Worm (Caenorhabditis elegans) whole organism, midembryonic: ENCODE measurements around the gene F55G7.4.

ENCODE experiments used
- T22C8.4 ChIP-seq: fragments of 200-800 bp; sonication (Bioruptor generic); IDR thresholded peaks from 2 replicates; pipeline ENCODE4 v1.3.6; 2022; ENCODE audit warnings: missing genetic modification characterization, missing compliant biosample characterization
- cog-1 ChIP-seq: sonication (generic microtip); optimal IDR thresholded peaks from 2 replicates; lab custom pipeline; 2016; ENCODE audit warnings: missing genetic modification characterization, missing compliant biosample characterization
- flt-1 ChIP-seq: fragments of 200-800 bp; sonication (Bioruptor generic); IDR thresholded peaks from 2 replicates; pipeline ENCODE4 v1.3.6; 2022; ENCODE audit warnings: missing genetic modification characterization, missing compliant biosample characterization
- klf-2 ChIP-seq: fragments of 200-800 bp; sonication (Bioruptor generic); conservative IDR thresholded peaks from 2 replicates; pipeline ENCODE4 v1.3.6; 2022; ENCODE audit warnings: missing genetic modification reagents, missing genetic modification characterization, missing compliant biosample characterization
- med-1 ChIP-seq: sonication (generic microtip); optimal IDR thresholded peaks from 2 replicates; lab custom pipeline; 2017; ENCODE audit warnings: missing genetic modification characterization, mild to moderate bottlenecking, missing compliant biosample characterization, antibody characterized with exemption, missing genetic modification reagents; ENCODE audit not compliant: insufficient read depth
- ref-1 ChIP-seq: fragments of 200-800 bp; sonication (Bioruptor generic); conservative IDR thresholded peaks from 2 replicates; pipeline ENCODE4 v1.3.6; 2022; ENCODE audit warnings: missing genetic modification reagents, missing genetic modification characterization, missing compliant biosample characterization
- tab-1 ChIP-seq: fragments of 200-800 bp; sonication (Bioruptor generic); IDR thresholded peaks from 2 replicates; pipeline ENCODE4 v1.3.6; 2022; ENCODE audit warnings: missing genetic modification characterization, missing compliant biosample characterization
- ztf-23 ChIP-seq: fragments of 200-800 bp; sonication (Bioruptor generic); IDR thresholded peaks from 2 replicates; pipeline ENCODE4 v1.3.6; 2022; ENCODE audit warnings: missing genetic modification reagents, missing genetic modification characterization, missing compliant biosample characterization
- ztf-29 ChIP-seq: fragments of 200-800 bp; sonication (Bioruptor generic); IDR thresholded peaks from 2 replicates; pipeline ENCODE4 v1.3.6; 2022; ENCODE audit warnings: missing genetic modification reagents, missing genetic modification characterization, missing compliant biosample characterization

F55G7.4 gene

ce11 chrX:11906626-11907025, 21.1 kb upstream of the F55G7.4 start:
- TF ChIP-seq klf-2 (GFP tag; lab: Robert Waterston, UW) (no peak), med-1 (no peak), cog-1 (no peak), T22C8.4 (no peak), ref-1 (GFP tag; lab: Robert Waterston, UW) (no peak), flt-1 (no peak)

DNA sequence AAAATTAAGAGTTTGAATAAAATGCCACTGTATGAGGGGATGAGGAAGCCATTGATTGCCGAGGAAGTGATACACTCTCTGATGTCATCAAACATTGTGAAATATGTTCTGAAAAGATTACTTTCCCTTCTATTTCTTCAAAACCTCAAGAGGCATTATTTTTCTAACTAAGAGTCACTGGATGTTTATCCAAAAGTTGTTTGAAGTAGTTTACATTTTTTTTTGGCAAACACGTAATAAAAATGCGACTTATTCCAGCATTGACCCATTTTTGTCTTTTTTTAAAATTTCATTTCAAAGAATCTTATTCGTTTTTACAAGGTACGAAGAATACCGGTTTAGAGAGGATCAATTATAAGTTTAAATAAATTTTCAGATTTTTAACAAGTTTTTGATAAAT, 20.4 kb upstream of the F55G7.4 start, which contains the start of gene Y62H9A.11:
Gene Y62H9A.11, minus strand, starts transcription at position 101 of the 400 bp plus-strand sequence.
- TF ChIP-seq med-1 (no peak), ztf-23 (no peak), ztf-29 (GFP tag; lab: Robert Waterston, UW) (no peak), T22C8.4 (no peak), tab-1 (GFP tag; lab: Robert Waterston, UW) (no peak), klf-2 (GFP tag; lab: Robert Waterston, UW) (no peak), flt-1 (no peak), cog-1 (no peak), ref-1 (GFP tag; lab: Robert Waterston, UW) (no peak)

ce11 chrX:11908226-11908625, 19.5 kb upstream of the F55G7.4 start:
- TF ChIP-seq klf-2 (GFP tag; lab: Robert Waterston, UW), result no peak
- TF ChIP-seq tab-1 (GFP tag; lab: Robert Waterston, UW), result no peak
- TF ChIP-seq cog-1, result no peak
- TF ChIP-seq flt-1, result no peak
- no peak for TF ChIP-seq ztf-23
- TF ChIP-seq med-1, result no peak
- no peak for TF ChIP-seq ref-1 (GFP tag; lab: Robert Waterston, UW)
- no peak for TF ChIP-seq ztf-29 (GFP tag; lab: Robert Waterston, UW)
- TF ChIP-seq T22C8.4, result no peak

DNA sequence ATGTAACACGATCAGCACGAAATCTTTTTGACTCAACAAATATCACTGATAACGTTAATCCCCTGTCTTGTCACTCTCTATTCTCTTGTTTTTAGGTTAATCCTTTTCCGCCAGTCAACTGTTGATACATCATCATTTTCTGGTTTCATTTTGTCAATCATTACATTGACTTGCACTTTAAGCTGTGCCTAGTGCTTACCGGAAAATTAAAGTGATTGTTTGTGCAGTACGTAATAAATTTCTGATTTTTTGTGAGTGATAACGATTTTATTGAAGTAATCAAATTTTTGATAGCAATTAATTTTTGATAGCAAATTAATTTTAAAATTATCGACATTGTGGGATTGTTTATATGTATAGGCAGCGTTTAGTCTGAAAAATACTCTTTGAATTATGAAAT, 18.5 kb upstream of the F55G7.4 start:
- no peak for TF ChIP-seq flt-1

ce11 chrX:11910046-11910445, 17.6 kb upstream of the F55G7.4 start, which contains the start of gene Y62H9A.15:
Y62H9A.15 (minus strand) TSS chrX:11910145.
- TF ChIP-seq cog-1 (no peak), flt-1 (no peak), T22C8.4 (no peak), med-1 (no peak), tab-1 (GFP tag; lab: Robert Waterston, UW) (no peak), ztf-23 (no peak), ztf-29 (GFP tag; lab: Robert Waterston, UW) (no peak), klf-2 (GFP tag; lab: Robert Waterston, UW) (no peak), ref-1 (GFP tag; lab: Robert Waterston, UW) (no peak)

DNA sequence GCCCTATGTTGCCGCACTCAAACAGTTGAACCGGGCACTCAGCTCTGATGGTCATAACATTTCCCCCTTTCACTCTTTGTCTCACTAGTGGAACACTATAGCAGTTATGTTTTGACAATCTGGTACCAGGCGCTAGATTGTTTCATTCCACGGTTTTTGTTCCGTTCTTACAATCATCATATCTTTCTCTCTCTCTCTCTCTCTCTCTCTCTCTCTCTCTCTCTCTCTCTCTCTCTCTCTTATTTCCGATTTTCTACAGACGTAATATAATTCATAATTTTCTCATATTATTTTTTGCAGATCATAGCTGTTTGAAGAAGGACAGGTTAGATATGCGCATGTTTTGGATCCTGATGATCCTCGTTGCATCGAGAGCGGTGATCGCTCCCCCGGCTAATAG, 13.9 kb upstream of the F55G7.4 start, which contains the start of gene Y62H9A.12:
Gene Y62H9A.12, plus strand, starts transcription at position 301 of the 400 bp plus-strand sequence.
- no peak for TF ChIP-seq med-1
- no peak for TF ChIP-seq ztf-23
- TF ChIP-seq cog-1, result no peak
- TF ChIP-seq ref-1 (GFP tag; lab: Robert Waterston, UW), result no peak
- no peak for TF ChIP-seq T22C8.4
- TF ChIP-seq tab-1 (GFP tag; lab: Robert Waterston, UW), result no peak
- no peak for TF ChIP-seq ztf-29 (GFP tag; lab: Robert Waterston, UW)
- TF ChIP-seq flt-1, result no peak
- TF ChIP-seq klf-2 (GFP tag; lab: Robert Waterston, UW), result no peak

ce11 chrX:11916705-11917104, 11.0 kb upstream of the F55G7.4 start, which contains the start of gene Y62H9A.13:
Y62H9A.13 (plus strand) TSS chrX:11917005.
- TF ChIP-seq ztf-29 (GFP tag; lab: Robert Waterston, UW) (no peak), ref-1 (GFP tag; lab: Robert Waterston, UW) (no peak), tab-1 (GFP tag; lab: Robert Waterston, UW) (no peak), cog-1 (no peak), ztf-23 (no peak), klf-2 (GFP tag; lab: Robert Waterston, UW) (no peak), flt-1 (no peak), med-1 (no peak), T22C8.4 (no peak)

DNA sequence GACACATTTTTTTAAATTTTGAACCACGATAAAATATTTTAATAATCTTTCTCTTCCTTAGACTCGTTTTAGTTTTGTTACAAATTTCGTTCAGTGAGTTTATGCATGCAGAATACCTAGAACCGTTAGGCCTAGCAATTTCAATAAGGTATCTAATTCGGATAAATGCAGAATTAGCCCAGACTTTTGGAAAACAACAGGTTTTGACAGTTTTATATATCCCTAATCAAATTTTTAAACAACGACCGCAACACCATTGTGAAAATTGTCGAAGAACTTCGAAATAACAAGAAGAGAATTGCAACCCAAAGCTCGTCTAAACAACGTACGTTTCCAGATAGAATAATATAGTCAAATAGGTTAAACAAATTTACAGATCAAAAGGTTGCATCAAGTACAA, 9.7 kb upstream of the F55G7.4 start, which contains the start of gene Y62H9A.16:
Gene Y62H9A.16, plus strand, starts transcription at position 301 of the 400 bp plus-strand sequence.
- TF ChIP-seq ztf-29 (GFP tag; lab: Robert Waterston, UW) (no peak), klf-2 (GFP tag; lab: Robert Waterston, UW) (no peak)

DNA sequence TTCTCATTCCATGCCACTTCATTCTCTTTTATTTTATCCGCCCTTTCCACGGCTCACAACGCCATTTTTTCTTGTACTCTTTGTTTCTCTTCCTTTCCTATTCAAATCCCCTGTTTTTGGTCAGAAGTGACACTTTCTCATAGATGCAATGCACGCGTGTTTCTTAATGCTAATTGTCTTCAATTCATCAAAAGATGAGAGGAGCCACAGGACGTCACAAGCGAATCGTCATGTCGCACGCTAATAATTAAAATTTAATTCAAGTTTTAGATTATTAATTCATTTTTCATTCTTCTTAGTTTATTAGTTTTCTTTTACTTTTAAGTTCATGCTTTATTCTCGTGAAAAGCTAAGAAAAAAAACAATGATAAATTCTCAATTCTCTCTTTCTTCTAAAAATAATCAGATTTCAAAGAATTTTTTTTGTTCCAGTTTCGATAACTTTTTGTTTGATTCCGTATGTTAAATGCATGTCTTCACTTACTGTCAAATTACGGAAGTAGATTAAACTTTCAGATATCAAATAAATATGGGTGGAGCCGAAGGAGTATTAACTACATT, 6.9 kb upstream of the F55G7.4 start, which contains the start of gene Y62H9A.14:
Gene Y62H9A.14, plus strand, starts transcription at position 511 of the 561 bp plus-strand sequence.
- TF ChIP-seq tab-1 (GFP tag; lab: Robert Waterston, UW) (no peak), klf-2 (GFP tag; lab: Robert Waterston, UW) (no peak), cog-1 (no peak)

DNA sequence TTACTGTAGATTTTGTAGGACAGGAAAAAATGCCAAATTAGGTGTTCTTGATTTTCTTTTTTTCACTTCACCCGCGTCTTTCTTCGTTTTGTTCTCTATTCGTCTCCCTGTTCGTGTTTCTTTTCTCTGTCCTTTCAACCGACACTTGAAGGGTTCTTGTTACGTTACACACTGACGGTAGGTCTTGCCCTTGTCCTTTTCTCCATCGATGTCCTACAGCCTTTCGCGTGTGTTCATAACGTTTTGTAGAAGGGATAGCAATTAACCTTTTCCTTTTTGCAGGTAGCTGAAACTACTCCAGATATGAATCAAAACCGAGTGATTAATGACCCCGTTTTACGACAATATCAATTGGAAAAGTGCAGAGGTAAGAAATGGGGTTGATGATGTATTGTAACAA, 3.5 kb upstream of the F55G7.4 start, which contains the start of gene F55G7.1:
Gene F55G7.1, plus strand, starts transcription at position 276 of the 400 bp plus-strand sequence.
- TF ChIP-seq ztf-29 (GFP tag; lab: Robert Waterston, UW) (no peak), ztf-23 (no peak), tab-1 (GFP tag; lab: Robert Waterston, UW) (no peak), flt-1 (no peak), T22C8.4 (no peak), med-1 (no peak), klf-2 (GFP tag; lab: Robert Waterston, UW) (no peak), ref-1 (GFP tag; lab: Robert Waterston, UW) (no peak), cog-1 (no peak)

DNA sequence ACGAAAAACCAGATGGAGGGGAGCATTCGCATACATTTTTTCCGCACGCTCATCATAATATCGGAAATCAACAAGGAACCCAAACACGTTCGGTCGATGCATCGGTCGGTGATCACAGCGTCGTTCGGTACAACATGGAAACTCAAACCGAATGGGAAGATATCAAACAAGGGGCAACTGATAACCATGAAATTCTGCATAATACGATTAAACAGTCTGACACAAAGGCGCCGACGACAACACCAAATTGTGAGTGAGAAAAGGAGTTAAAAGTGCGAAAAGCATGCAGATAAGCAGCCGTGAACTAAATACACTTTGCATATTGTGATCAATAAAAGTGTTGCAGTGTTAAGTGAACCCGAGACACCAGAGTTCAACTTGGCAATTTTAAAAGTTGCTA, 2.4 kb upstream of the F55G7.4 start:
- TF ChIP-seq ztf-29 (GFP tag; lab: Robert Waterston, UW) (no peak), tab-1 (GFP tag; lab: Robert Waterston, UW) (no peak), T22C8.4 (no peak), ref-1 (GFP tag; lab: Robert Waterston, UW) (no peak), klf-2 (GFP tag; lab: Robert Waterston, UW) (no peak), med-1 (no peak), cog-1 (no peak), flt-1 (no peak), ztf-23 (no peak)
